Fruit fly (Drosophila melanogaster) Kc167 (cell line): ENCODE results near the gene MagR.

ENCODE experiments used
- Myc ChIP-seq: fragments of >200 bp; optimal IDR thresholded peaks from 2 replicates; lab custom pipeline; 2017; ENCODE audit warnings: missing external identifiers
- Sin3A ChIP-seq: fragments of >200 bp; optimal IDR thresholded peaks from 2 replicates; lab custom pipeline; 2018; ENCODE audit warnings: missing external identifiers
- h ChIP-seq: fragments of >200 bp; optimal IDR thresholded peaks from 3 replicates; lab custom pipeline; 2018; ENCODE audit warnings: missing external identifiers
- insv ChIP-seq: fragments of >200 bp; optimal IDR thresholded peaks from 3 replicates; lab custom pipeline; 2018; ENCODE audit warnings: missing external identifiers
- psq ChIP-seq: fragments of >200 bp; optimal IDR thresholded peaks from 2 replicates; lab custom pipeline; 2017; ENCODE audit warnings: missing external identifiers
- ttk ChIP-seq: sonication (Bioruptor generic); optimal IDR thresholded peaks from 2 replicates; lab custom pipeline; 2017; ENCODE audit warnings: missing external identifiers

DNA sequence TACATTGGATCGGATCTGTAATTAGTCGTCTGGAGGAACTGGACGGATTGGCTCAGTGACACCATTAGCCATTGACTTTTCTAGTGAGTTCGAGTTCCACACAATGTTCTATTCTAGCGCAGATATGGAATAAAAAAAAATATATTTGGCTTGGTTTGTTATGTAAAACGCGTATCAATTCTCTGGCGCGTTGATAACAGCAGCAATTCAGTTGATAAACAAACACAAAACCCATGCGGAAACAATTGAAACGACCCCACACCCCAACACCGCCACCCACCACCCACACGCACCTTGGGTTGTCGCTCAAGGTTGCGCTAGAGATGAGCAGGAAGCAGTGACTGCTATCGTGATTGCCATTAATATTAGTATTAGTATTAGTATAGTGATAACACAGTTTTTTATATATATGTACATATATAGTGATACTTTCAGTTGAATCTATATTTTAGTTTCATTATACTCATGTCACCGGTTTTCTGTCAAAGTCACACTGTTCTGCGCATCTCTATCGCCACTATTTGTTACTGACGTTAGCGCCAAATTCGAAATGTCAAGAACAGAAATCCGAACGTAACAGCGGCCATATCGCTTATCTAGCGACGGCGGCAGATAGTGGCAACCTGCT, 36.4 kb upstream of the MagR start:
- TF ChIP-seq Sin3A (lab: Kevin White, UChicago), result no peak
- no peak for TF ChIP-seq insv (lab: Kevin White, UChicago)
- no peak for TF ChIP-seq Myc (lab: Kevin White, UChicago)
- no peak for TF ChIP-seq psq (lab: Kevin White, UChicago)
- no peak for TF ChIP-seq ttk (lab: Kevin White, UChicago)
- no peak for TF ChIP-seq h (lab: Kevin White, UChicago)
